Worm (Caenorhabditis elegans) whole organism, young adult: ENCODE data around the gene gly-3.

ENCODE experiments used
- D2030.7 ChIP-seq: fragments of 200-800 bp; sonication (Bioruptor generic); IDR thresholded peaks from 2 replicates; pipeline ENCODE4 v1.3.6; 2022; ENCODE audit warnings: missing genetic modification reagents, missing genetic modification characterization, missing compliant biosample characterization
- F10E7.11 ChIP-seq: sonication (generic microtip); optimal IDR thresholded peaks from 2 replicates; lab custom pipeline; 2017; ENCODE audit warnings: mild to moderate bottlenecking, missing genetic modification characterization, moderate library complexity, missing compliant biosample characterization
- F33H1.4 ChIP-seq: fragments of 200-800 bp; sonication (Bioruptor generic); IDR thresholded peaks from 2 replicates; pipeline ENCODE4 v1.3.6; 2022; ENCODE audit warnings: missing genetic modification reagents, missing genetic modification characterization, missing compliant biosample characterization
- F49E8.2 ChIP-seq: sonication (generic microtip); optimal IDR thresholded peaks from 3 replicates; lab custom pipeline; 2017; ENCODE audit warnings: missing genetic modification characterization, mild to moderate bottlenecking, missing compliant biosample characterization, antibody characterized with exemption, moderate library complexity; ENCODE audit not compliant: insufficient read depth
- F52B5.7 ChIP-seq: sonication (generic microtip); optimal IDR thresholded peaks from 2 replicates; lab custom pipeline; 2016; ENCODE audit warnings: mild to moderate bottlenecking, missing genetic modification characterization, missing compliant biosample characterization
- F55B11.4 ChIP-seq: sonication (generic microtip); optimal IDR thresholded peaks from 2 replicates; lab custom pipeline; 2016; ENCODE audit warnings: missing compliant biosample characterization, missing genetic modification characterization, borderline replicate concordance; ENCODE audit not compliant: insufficient read depth
- T07F8.4 ChIP-seq: sonication (generic microtip); optimal IDR thresholded peaks from 2 replicates; lab custom pipeline; 2016; ENCODE audit warnings: mild to moderate bottlenecking, missing genetic modification characterization, moderate library complexity, missing compliant biosample characterization
- akir-1 ChIP-seq: fragments of 200-800 bp; sonication (Bioruptor generic); optimal IDR thresholded peaks from 2 replicates; lab custom pipeline; 2018; ENCODE audit warnings: mild to moderate bottlenecking, missing genetic modification characterization, moderate library complexity, missing compliant biosample characterization
- aptf-3 ChIP-seq: fragments of 200-800 bp; sonication (Bioruptor generic); IDR thresholded peaks from 2 replicates; pipeline ENCODE4 v1.3.6; 2022; ENCODE audit warnings: missing genetic modification characterization, missing compliant biosample characterization
- atf-7 ChIP-seq: sonication (generic microtip); optimal IDR thresholded peaks from 2 replicates; lab custom pipeline; 2017; ENCODE audit warnings: mild to moderate bottlenecking, missing genetic modification characterization, missing compliant biosample characterization
- attf-3 ChIP-seq: fragments of 200-800 bp; sonication (Bioruptor generic); conservative IDR thresholded peaks from 2 replicates; pipeline ENCODE4 v1.3.6; 2022; ENCODE audit warnings: missing genetic modification reagents, missing genetic modification characterization, missing compliant biosample characterization
- attf-5 ChIP-seq: fragments of 200-800 bp; sonication (Bioruptor generic); optimal IDR thresholded peaks from 2 replicates; lab custom pipeline; 2018; ENCODE audit warnings: mild to moderate bottlenecking, missing genetic modification characterization, missing compliant biosample characterization
- ccch-3 ChIP-seq: fragments of 200-800 bp; sonication (Bioruptor generic); optimal IDR thresholded peaks from 2 replicates; lab custom pipeline; 2018; ENCODE audit warnings: mild to moderate bottlenecking, missing genetic modification characterization, missing compliant biosample characterization
- cebp-1 ChIP-seq, 2 experiments: fragments of 200-800 bp in 1 of 2; sonication (Bioruptor generic) in 1 of 2; sonication (generic microtip) in 1 of 2; IDR thresholded peaks in 1 of 2; optimal IDR thresholded peaks in 1 of 2; 2 replicates each; pipeline versions ENCODE4 v1.3.6 to Lab custom; 2017 to 2022; ENCODE audit warnings: missing compliant biosample characterization in 2 of 2, missing genetic modification characterization in 2 of 2, mild to moderate bottlenecking in 1 of 2, missing genetic modification reagents in 1 of 2, moderate library complexity in 1 of 2
- ceh-27 ChIP-seq: fragments of 200-800 bp; sonication (Bioruptor generic); optimal IDR thresholded peaks from 2 replicates; lab custom pipeline; 2018; ENCODE audit warnings: mild to moderate bottlenecking, missing genetic modification characterization, moderate library complexity, missing compliant biosample characterization
- ceh-40 ChIP-seq: fragments of 200-800 bp; sonication (Bioruptor generic); IDR thresholded peaks from 2 replicates; pipeline ENCODE4 v1.3.6; 2022; ENCODE audit warnings: missing genetic modification characterization, missing compliant biosample characterization
- ceh-91 ChIP-seq: fragments of 200-800 bp; sonication (Bioruptor generic); IDR thresholded peaks from 2 replicates; pipeline ENCODE4 v1.3.6; 2022; ENCODE audit warnings: missing genetic modification reagents, missing genetic modification characterization, missing compliant biosample characterization
- dpl-1 ChIP-seq: fragments of 150-350 bp; optimal IDR thresholded peaks from 2 replicates; lab custom pipeline; 2014; ENCODE audit warnings: missing biosample characterization, missing genetic modification reagents, missing genetic modification characterization
- efl-1 ChIP-seq: fragments of 150-350 bp; optimal IDR thresholded peaks from 2 replicates; lab custom pipeline; 2014; ENCODE audit warnings: missing biosample characterization, missing genetic modification reagents, missing genetic modification characterization
- egl-18 ChIP-seq: fragments of 200-800 bp; sonication (Bioruptor generic); IDR thresholded peaks from 2 replicates; pipeline ENCODE4 v1.3.6; 2022; ENCODE audit warnings: missing genetic modification reagents, missing genetic modification characterization, missing compliant biosample characterization
- ets-4 ChIP-seq: fragments of 200-800 bp; sonication (Bioruptor generic); optimal IDR thresholded peaks from 2 replicates; lab custom pipeline; 2018; ENCODE audit warnings: mild to moderate bottlenecking, missing genetic modification characterization, missing compliant biosample characterization
- fkh-3 ChIP-seq: sonication (generic microtip); optimal IDR thresholded peaks from 2 replicates; lab custom pipeline; 2016; ENCODE audit warnings: mild to moderate bottlenecking, missing genetic modification characterization, missing compliant biosample characterization
- hsf-1 ChIP-seq: fragments of 200-800 bp; sonication (Bioruptor generic); IDR thresholded peaks from 2 replicates; pipeline ENCODE4 v1.3.6; 2022; ENCODE audit warnings: missing genetic modification reagents, missing genetic modification characterization, missing compliant biosample characterization
- let-526 ChIP-seq: fragments of 200-800 bp; sonication (Bioruptor generic); IDR thresholded peaks from 2 replicates; pipeline ENCODE4 v1.3.6; 2022; ENCODE audit warnings: missing genetic modification reagents, missing genetic modification characterization, missing compliant biosample characterization
- lin-26 ChIP-seq: fragments of 200-800 bp; sonication (Bioruptor generic); IDR thresholded peaks from 2 replicates; pipeline ENCODE4 v1.3.6; 2022; ENCODE audit warnings: missing genetic modification reagents, missing genetic modification characterization, missing compliant biosample characterization
- lin-40 ChIP-seq: sonication (generic microtip); optimal IDR thresholded peaks from 2 replicates; lab custom pipeline; 2016; ENCODE audit warnings: missing genetic modification characterization, mild to moderate bottlenecking, missing compliant biosample characterization, missing genotype, missing genetic modification reagents
- lin-54 ChIP-seq: fragments of 200-800 bp; sonication (Bioruptor generic); optimal IDR thresholded peaks from 2 replicates; lab custom pipeline; 2018; ENCODE audit warnings: mild to moderate bottlenecking, missing genetic modification characterization, missing compliant biosample characterization
- lir-1 ChIP-seq: fragments of 200-800 bp; sonication (Bioruptor generic); conservative IDR thresholded peaks from 2 replicates; pipeline ENCODE4 v1.3.6; 2022; ENCODE audit warnings: missing genetic modification reagents, missing genetic modification characterization, missing compliant biosample characterization
- lsl-1 ChIP-seq: fragments of 200-800 bp; sonication (Bioruptor generic); optimal IDR thresholded peaks from 2 replicates; lab custom pipeline; 2018; ENCODE audit warnings: mild to moderate bottlenecking, missing genetic modification characterization, moderate library complexity, missing compliant biosample characterization
- lsy-27 ChIP-seq: sonication (generic microtip); optimal IDR thresholded peaks from 2 replicates; lab custom pipeline; 2017; ENCODE audit warnings: missing genetic modification characterization, mild to moderate bottlenecking, missing compliant biosample characterization, antibody characterized with exemption, missing genotype, borderline replicate concordance; ENCODE audit not compliant: insufficient read depth
- madf-6 ChIP-seq: fragments of 200-800 bp; sonication (Bioruptor generic); IDR thresholded peaks from 2 replicates; pipeline ENCODE4 v1.3.6; 2022; ENCODE audit warnings: missing genetic modification reagents, missing genetic modification characterization, missing compliant biosample characterization
- madf-8 ChIP-seq: fragments of 200-800 bp; sonication (Bioruptor generic); conservative IDR thresholded peaks from 2 replicates; pipeline ENCODE4 v1.3.6; 2022; ENCODE audit warnings: missing genetic modification reagents, missing genetic modification characterization, missing compliant biosample characterization
- mxl-1 ChIP-seq: sonication (generic microtip); optimal IDR thresholded peaks from 2 replicates; lab custom pipeline; 2016; ENCODE audit warnings: missing genetic modification characterization, missing compliant biosample characterization
- nhr-80 ChIP-seq: sonication (generic microtip); optimal IDR thresholded peaks from 2 replicates; lab custom pipeline; 2016; ENCODE audit warnings: missing genetic modification characterization, missing compliant biosample characterization
- nhr-90 ChIP-seq: sonication (generic microtip); optimal IDR thresholded peaks from 2 replicates; lab custom pipeline; 2016; ENCODE audit warnings: missing genotype, mild to moderate bottlenecking, missing genetic modification characterization, missing compliant biosample characterization
- pha-4 ChIP-seq: fragments of 150-350 bp; sonication (generic microtip); optimal IDR thresholded peaks from 2 replicates; lab custom pipeline; 2014; ENCODE audit warnings: missing biosample characterization, missing genetic modification reagents, missing genetic modification characterization
- tbp1 ChIP-seq: fragments of 200-800 bp; sonication (Bioruptor generic); optimal IDR thresholded peaks from 2 replicates; lab custom pipeline; 2018; ENCODE audit warnings: mild to moderate bottlenecking, missing genetic modification characterization, missing compliant biosample characterization
- unc-130 ChIP-seq: sonication (generic microtip); optimal IDR thresholded peaks from 2 replicates; lab custom pipeline; 2016; ENCODE audit warnings: missing genetic modification reagents, missing genetic modification characterization, missing compliant biosample characterization
- xnd-1 ChIP-seq: sonication (generic microtip); optimal IDR thresholded peaks from 2 replicates; lab custom pipeline; 2016; ENCODE audit warnings: missing genotype, missing genetic modification reagents, missing genetic modification characterization, missing compliant biosample characterization
- zfh-2 ChIP-seq: fragments of 200-800 bp; sonication (Bioruptor generic); conservative IDR thresholded peaks from 2 replicates; pipeline ENCODE4 v1.3.6; 2022; ENCODE audit warnings: missing genetic modification reagents, missing genetic modification characterization, missing compliant biosample characterization
- ztf-18 ChIP-seq: sonication (generic microtip); optimal IDR thresholded peaks from 2 replicates; lab custom pipeline; 2016; ENCODE audit warnings: missing genotype, mild to moderate bottlenecking, missing genetic modification characterization, missing compliant biosample characterization
- ztf-26 ChIP-seq: sonication (generic microtip); optimal IDR thresholded peaks from 2 replicates; lab custom pipeline; 2017; ENCODE audit warnings: missing genetic modification characterization, missing compliant biosample characterization
- ztf-28 ChIP-seq: fragments of 200-800 bp; sonication (Bioruptor generic); IDR thresholded peaks from 2 replicates; pipeline ENCODE4 v1.3.6; 2022; ENCODE audit warnings: missing genetic modification reagents, missing genetic modification characterization, missing compliant biosample characterization

gly-3 gene

DNA sequence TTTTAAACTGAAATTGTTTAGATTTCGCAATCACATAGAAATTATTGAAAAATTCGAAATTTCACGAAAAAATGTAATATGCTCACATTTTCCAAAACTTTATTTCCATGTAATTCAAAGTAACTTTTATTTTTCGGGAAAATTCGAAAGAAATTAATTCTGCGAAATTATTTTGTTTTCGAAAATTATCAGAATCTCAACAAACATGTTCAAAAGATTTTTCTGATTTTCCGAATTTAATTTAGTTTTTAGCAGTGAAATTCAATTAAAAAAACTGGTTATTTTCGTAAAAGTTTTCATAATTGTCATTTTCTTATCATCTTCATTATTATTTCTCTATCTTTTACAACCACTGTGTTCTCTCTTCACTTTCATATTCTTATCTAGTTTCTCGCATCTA lies 15.7 kb upstream of the gly-3 start, which contains the start of gene ran-2:
Gene ran-2 (plus strand): TSS at position 301 of the 400 bp plus-strand sequence.
- TF ChIP-seq ztf-18 (tag; lab: Kevin White, UChicago) (no peak), cebp-1 (GFP tag; IDR thresholded peaks at IDR 0.05; lab: Robert Waterston, UW) (no peak), cebp-1 (tag; optimal IDR thresholded peaks at IDR 0.05; lab: Kevin White, UChicago) (peak; percentile 85)

DNA sequence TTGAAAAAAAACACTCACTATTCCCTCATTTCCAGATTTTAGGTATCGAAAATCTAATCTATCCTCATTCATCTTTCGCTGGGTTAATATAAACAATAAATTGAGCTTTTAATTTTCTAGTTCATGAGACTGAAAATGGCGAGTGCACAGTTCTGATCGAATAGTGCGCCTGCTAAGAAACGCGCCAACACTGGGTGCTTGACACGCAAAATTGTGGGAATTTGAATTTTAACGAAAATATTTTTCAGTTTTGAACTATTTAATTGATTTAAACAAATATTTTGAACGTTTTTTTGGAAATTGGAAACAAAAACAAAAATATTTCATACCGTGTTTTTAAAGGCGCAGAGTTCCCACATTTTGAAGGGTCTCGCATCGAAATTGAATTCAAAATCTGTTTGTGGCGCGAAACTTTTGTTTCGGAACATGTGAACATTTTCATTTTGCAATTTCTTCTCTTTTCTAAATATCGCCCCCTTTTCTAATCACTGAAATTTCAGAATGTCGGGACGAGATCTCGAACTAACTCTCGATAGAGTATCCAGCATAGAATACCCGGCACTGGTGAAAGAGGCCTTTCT lies 11.1 kb upstream of the gly-3 start, which contains the start of the genes C29E4.13 and npp-15:
Gene C29E4.13 (minus strand): TSS at position 169 of the 581 bp plus-strand sequence.
Gene npp-15 (plus strand): TSS at position 495 of the 581 bp plus-strand sequence.
- TF ChIP-seq xnd-1 (tag; lab: Kevin White, UChicago) (peak; percentile 60), nhr-80 (tag; lab: Kevin White, UChicago) (peak; percentile 15), let-526 (GFP tag; lab: Robert Waterston, UW) (no peak), mxl-1 (no peak), F10E7.11 (no peak), attf-5 (GFP tag; lab: Kevin White, UChicago) (peak; percentile 46), zfh-2 (no peak), lin-54 (GFP tag; lab: Kevin White, UChicago) (peak; percentile 55), ztf-18 (tag; lab: Kevin White, UChicago) (peak; percentile 90), attf-3 (GFP tag; lab: Robert Waterston, UW) (peak; percentile 53; the same call in 1 of the 2 replicates), pha-4 (tag; lab: Kevin White, UChicago) (no peak), F55B11.4 (no peak), unc-130 (GFP tag; lab: Kevin White, UChicago) (peak; percentile 9), ztf-28 (GFP tag; lab: Robert Waterston, UW) (no peak), lin-40 (tag; lab: Kevin White, UChicago) (no peak), ceh-27 (GFP tag; lab: Kevin White, UChicago) (no peak), egl-18 (GFP tag; lab: Robert Waterston, UW) (no peak), cebp-1 (GFP tag; IDR thresholded peaks at IDR 0.05; lab: Robert Waterston, UW) (no peak), cebp-1 (tag; optimal IDR thresholded peaks at IDR 0.05; lab: Kevin White, UChicago) (peak; percentile 18), ets-4 (GFP tag; lab: Kevin White, UChicago) (no peak), tbp1 (GFP tag; lab: Kevin White, UChicago) (peak; percentile 1), efl-1 (GFP tag; lab: Kevin White, UChicago) (peak; percentile 87), F33H1.4 (peak; percentile 82), aptf-3 (no peak), fkh-3 (no peak), lsy-27 (tag; lab: Kevin White, UChicago) (no peak), ceh-91 (GFP tag; lab: Robert Waterston, UW) (no peak), ztf-26 (tag; lab: Kevin White, UChicago) (no peak), ccch-3 (GFP tag; lab: Kevin White, UChicago) (no peak), atf-7 (tag; lab: Kevin White, UChicago) (no peak), madf-6 (GFP tag; lab: Robert Waterston, UW) (peak; percentile 80), lin-26 (GFP tag; lab: Robert Waterston, UW) (no peak), ceh-40 (GFP tag; lab: Robert Waterston, UW) (no peak), dpl-1 (GFP tag; lab: Kevin White, UChicago) (peak; percentile 72), lsl-1 (GFP tag; lab: Kevin White, UChicago) (peak; percentile 73), D2030.7 (GFP tag; lab: Robert Waterston, UW) (peak; percentile 50), madf-8 (GFP tag; lab: Robert Waterston, UW) (peak; percentile 55), lir-1 (GFP tag; lab: Robert Waterston, UW) (no peak), hsf-1 (GFP tag; lab: Robert Waterston, UW) (no peak), nhr-90 (tag; lab: Kevin White, UChicago) (no peak), akir-1 (GFP tag; lab: Kevin White, UChicago) (no peak), F52B5.7 (tag; lab: Kevin White, UChicago) (no peak), T07F8.4 (tag; lab: Kevin White, UChicago) (no peak), F49E8.2 (no peak)
